Worm (Caenorhabditis elegans) whole organism, L4 larva: Measurements from ENCODE around the gene bbs-5.

Source experiments
- F37D6.2 ChIP-seq: sonication (generic microtip); optimal IDR thresholded peaks from 2 replicates; lab custom pipeline; 2016; ENCODE audit warnings: mild to moderate bottlenecking, missing genetic modification characterization, missing compliant biosample characterization
- Y105C5A.15 ChIP-seq: fragments of 200-800 bp; sonication (Bioruptor generic); IDR thresholded peaks from 2 replicates; pipeline ENCODE4 v1.3.6; 2022; ENCODE audit warnings: missing genetic modification characterization, missing compliant biosample characterization
- Y48G9A.11 ChIP-seq: fragments of 200-800 bp; sonication (Bioruptor generic); IDR thresholded peaks from 2 replicates; pipeline ENCODE4 v1.3.6; 2022; ENCODE audit warnings: missing genetic modification reagents, missing genetic modification characterization, missing compliant biosample characterization
- ZK546.5 ChIP-seq, 2 experiments: sonication (generic microtip); optimal IDR thresholded peaks; 2 replicates each; lab custom pipeline; 2017; ENCODE audit warnings: missing biosample characterization in 2 of 2, missing genetic modification characterization in 2 of 2
- aha-1 ChIP-seq: fragments of 150-350 bp; peaks from one replicate; lab custom pipeline; 2014; ENCODE audit warnings: missing biosample characterization, missing genetic modification characterization
- ama-1 ChIP-seq: fragments of 150-350 bp; optimal IDR thresholded peaks from 2 replicates; lab custom pipeline; 2014; ENCODE audit warnings: inconsistent platforms, mixed read lengths
- arid-1 ChIP-seq: fragments of 200-800 bp; sonication (Bioruptor generic); conservative IDR thresholded peaks from 2 replicates; pipeline ENCODE4 v1.3.6; 2022; ENCODE audit warnings: missing genetic modification reagents, missing genetic modification characterization, missing compliant biosample characterization
- ceh-20 ChIP-seq: fragments of 200-800 bp; sonication (Bioruptor generic); IDR thresholded peaks from 2 replicates; pipeline ENCODE4 v1.3.6; 2022; ENCODE audit warnings: missing genetic modification reagents, missing genetic modification characterization, missing compliant biosample characterization
- ceh-62 ChIP-seq: sonication (generic microtip); optimal IDR thresholded peaks from 2 replicates; lab custom pipeline; 2017; ENCODE audit warnings: missing biosample characterization, missing genetic modification characterization
- cey-2 ChIP-seq: sonication (generic microtip); optimal IDR thresholded peaks from 3 replicates; lab custom pipeline; 2017; ENCODE audit warnings: missing genetic modification characterization, mild to moderate bottlenecking, missing compliant biosample characterization, antibody characterized with exemption, borderline replicate concordance; ENCODE audit not compliant: insufficient read depth
- daf-8 ChIP-seq: fragments of 200-800 bp; sonication (Bioruptor generic); IDR thresholded peaks from 2 replicates; pipeline ENCODE4 v1.3.6; 2022; ENCODE audit warnings: missing genetic modification characterization, missing compliant biosample characterization
- dpl-1 ChIP-seq: fragments of 150-350 bp; optimal IDR thresholded peaks from 2 replicates; lab custom pipeline; 2014; ENCODE audit warnings: missing biosample characterization, missing genetic modification reagents, missing genetic modification characterization
- dve-1 ChIP-seq: sonication (generic microtip); optimal IDR thresholded peaks from 2 replicates; lab custom pipeline; 2017; ENCODE audit warnings: antibody characterized with exemption, mild to moderate bottlenecking, missing genetic modification characterization, missing compliant biosample characterization; ENCODE audit not compliant: insufficient read depth
- lin-38 ChIP-seq: fragments of 200-800 bp; sonication (Bioruptor generic); IDR thresholded peaks from 2 replicates; pipeline ENCODE4 v1.3.6; 2022; ENCODE audit warnings: missing genetic modification reagents, missing genetic modification characterization, missing compliant biosample characterization
- lir-3 ChIP-seq: sonication (generic microtip); optimal IDR thresholded peaks from 2 replicates; lab custom pipeline; 2016; ENCODE audit warnings: mild to moderate bottlenecking, missing genetic modification characterization, missing compliant biosample characterization
- madf-5 ChIP-seq, 2 experiments: fragments of 200-800 bp; sonication (Bioruptor generic); IDR thresholded peaks; 2 replicates each; pipeline ENCODE4 v1.3.6; 2022; ENCODE audit warnings: missing compliant biosample characterization in 2 of 2, missing genetic modification characterization in 2 of 2
- madf-9 ChIP-seq: fragments of 200-800 bp; sonication (Bioruptor generic); conservative IDR thresholded peaks from 2 replicates; pipeline ENCODE4 v1.3.6; 2022; ENCODE audit warnings: missing genetic modification reagents, missing genetic modification characterization, missing compliant biosample characterization
- mdt-29 ChIP-seq: fragments of 200-800 bp; sonication (Bioruptor generic); IDR thresholded peaks from 2 replicates; pipeline ENCODE4 v1.3.6; 2022; ENCODE audit warnings: missing genetic modification reagents, missing genetic modification characterization, missing compliant biosample characterization
- mxl-2 ChIP-seq: fragments of 200-800 bp; sonication (Bioruptor generic); conservative IDR thresholded peaks from 2 replicates; pipeline ENCODE4 v1.3.6; 2022; ENCODE audit warnings: missing genetic modification reagents, missing genetic modification characterization, missing compliant biosample characterization
- mxl-3 ChIP-seq: fragments of 200-800 bp; sonication (Bioruptor generic); optimal IDR thresholded peaks from 2 replicates; lab custom pipeline; 2018; ENCODE audit warnings: mild to moderate bottlenecking, missing genetic modification characterization, missing compliant biosample characterization
- nhr-10 ChIP-seq: fragments of 150-350 bp; optimal IDR thresholded peaks from 2 replicates; lab custom pipeline; 2014; ENCODE audit warnings: missing biosample characterization, missing genetic modification characterization
- nhr-102 ChIP-seq: sonication (generic microtip); optimal IDR thresholded peaks from 2 replicates; lab custom pipeline; 2016; ENCODE audit warnings: mild to moderate bottlenecking, missing genetic modification characterization, moderate library complexity, missing compliant biosample characterization
- nhr-237 ChIP-seq: sonication (generic microtip); optimal IDR thresholded peaks from 2 replicates; lab custom pipeline; 2017; ENCODE audit warnings: missing biosample characterization, missing genetic modification characterization
- nhr-28 ChIP-seq: fragments of 150-350 bp; optimal IDR thresholded peaks from 2 replicates; lab custom pipeline; 2014; ENCODE audit warnings: missing biosample characterization, missing genetic modification characterization
- nhr-77 ChIP-seq: fragments of 150-350 bp; optimal IDR thresholded peaks from 2 replicates; lab custom pipeline; 2014; ENCODE audit warnings: missing biosample characterization, missing genetic modification characterization
- pha-4 ChIP-seq, 2 experiments: fragments of 150-350 bp in 1 of 2; fragments of 200-800 bp in 1 of 2; sonication (Bioruptor generic) in 1 of 2; IDR thresholded peaks in 1 of 2; optimal IDR thresholded peaks in 1 of 2; 2 replicates each; pipeline versions ENCODE4 v1.3.6 to Lab custom; 2014 to 2022; ENCODE audit warnings: missing genetic modification characterization in 2 of 2, missing genetic modification reagents in 2 of 2, missing biosample characterization in 1 of 2, missing compliant biosample characterization in 1 of 2
- php-3 ChIP-seq: fragments of 200-800 bp; sonication (Bioruptor generic); IDR thresholded peaks from 2 replicates; pipeline ENCODE4 v1.3.6; 2022; ENCODE audit warnings: missing genetic modification reagents, missing genetic modification characterization, missing compliant biosample characterization
- saeg-2 ChIP-seq: fragments of 200-800 bp; sonication (Bioruptor generic); IDR thresholded peaks from 2 replicates; pipeline ENCODE4 v1.3.6; 2022; ENCODE audit warnings: missing genetic modification reagents, missing genetic modification characterization, missing compliant biosample characterization
- sdz-12 ChIP-seq: fragments of 200-800 bp; sonication (Bioruptor generic); optimal IDR thresholded peaks from 2 replicates; lab custom pipeline; 2018; ENCODE audit warnings: mild to moderate bottlenecking, missing genetic modification characterization, missing compliant biosample characterization
- spr-1 ChIP-seq: sonication (generic microtip); optimal IDR thresholded peaks from 2 replicates; lab custom pipeline; 2016; ENCODE audit warnings: mild to moderate bottlenecking, missing genetic modification characterization, missing compliant biosample characterization
- unc-39 ChIP-seq: sonication (generic microtip); optimal IDR thresholded peaks from 2 replicates; lab custom pipeline; 2017; ENCODE audit warnings: missing biosample characterization, missing genetic modification characterization
- unc-62 ChIP-seq, 3 experiments: fragments of 150-350 bp in 1 of 3; sonication (generic microtip); optimal IDR thresholded peaks in 2 of 3; peaks in 1 of 3; 1 replicate in 1 of 3; 2 replicates in 2 of 3; lab custom pipeline; 2014 to 2017; ENCODE audit warnings: missing biosample characterization in 3 of 3, missing genetic modification characterization in 3 of 3, missing genetic modification reagents in 3 of 3, missing genotype in 1 of 3
- zag-1 ChIP-seq: fragments of 150-350 bp; optimal IDR thresholded peaks from 2 replicates; lab custom pipeline; 2014; ENCODE audit warnings: missing biosample characterization, missing genetic modification characterization
- zfp-2 ChIP-seq: sonication (generic microtip); optimal IDR thresholded peaks from 2 replicates; lab custom pipeline; 2016; ENCODE audit warnings: mild to moderate bottlenecking, missing genetic modification characterization, missing compliant biosample characterization
- ztf-11 ChIP-seq: fragments of 150-350 bp; optimal IDR thresholded peaks from 2 replicates; lab custom pipeline; 2014; ENCODE audit warnings: missing biosample characterization, missing genetic modification characterization

Gene bbs-5

ce11 chrIII:10305295-10305694, 43.7 kb upstream of the bbs-5 start (continued):
- no peak for TF ChIP-seq dpl-1
- TF ChIP-seq daf-8 (GFP tag; lab: Robert Waterston, UW), result no peak
- TF ChIP-seq saeg-2 (GFP tag; lab: Robert Waterston, UW), result no peak
- TF ChIP-seq nhr-10 (tag; lab: Kevin White, UChicago), result no peak
- TF ChIP-seq zfp-2 (tag; lab: Kevin White, UChicago), result no peak
- no peak for TF ChIP-seq mdt-29
- TF ChIP-seq mxl-3 (GFP tag; lab: Kevin White, UChicago), result no peak
- no peak for TF ChIP-seq pha-4 (GFP tag; IDR thresholded peaks at IDR 0.05; lab: Robert Waterston, UW)
- TF ChIP-seq pha-4 (tag; optimal IDR thresholded peaks at IDR 0.05; lab: Kevin White, UChicago), result no peak
- TF ChIP-seq dve-1, result no peak
- TF ChIP-seq php-3 (GFP tag; lab: Robert Waterston, UW), result 0 out of 2 replicates have a peak, but pooled peaks have one; percentile 39
- TF ChIP-seq sdz-12 (GFP tag; lab: Kevin White, UChicago), result no peak
- TF ChIP-seq nhr-237 (tag; lab: Kevin White, UChicago), result no peak
- TF ChIP-seq ztf-11 (tag; lab: Kevin White, UChicago), result no peak

ce11 chrIII:10300078-10300477, 38.5 kb upstream of the bbs-5 start, which contains the start of gene vglu-3:
TSS of gene vglu-3 (plus strand) at chrIII:10300378.
- TF ChIP-seq ama-1 (no peak), unc-62 (GFP tag; optimal IDR thresholded peaks at IDR 0.05 in 1 of 2; lab: Kevin White, UChicago) (peak in 1 of 2 experiments; percentile 72), unc-62 (tag; optimal IDR thresholded peaks at IDR 0.05; lab: Kevin White, UChicago) (no peak)

- TF ChIP-seq arid-1 (GFP tag; lab: Robert Waterston, UW) (no peak), Y48G9A.11 (GFP tag; lab: Robert Waterston, UW) (no peak), F37D6.2 (tag; lab: Kevin White, UChicago) (no peak), ama-1 (no peak), ZK546.5 (tag; optimal IDR thresholded peaks at IDR 0.05; lab: Kevin White, UChicago) (no peak), spr-1 (no peak), madf-9 (GFP tag; lab: Robert Waterston, UW) (no peak), nhr-237 (tag; lab: Kevin White, UChicago) (no peak), Y105C5A.15 (no peak), unc-39 (tag; lab: Kevin White, UChicago) (no peak), php-3 (GFP tag; lab: Robert Waterston, UW) (peak; percentile 23; the same call in 1 of the 2 replicates), nhr-28 (tag; lab: Kevin White, UChicago) (no peak), zfp-2 (tag; lab: Kevin White, UChicago) (no peak), aha-1 (no peak), cey-2 (tag; lab: Kevin White, UChicago) (no peak), mxl-2 (GFP tag; lab: Robert Waterston, UW) (no peak), lir-3 (no peak), ceh-20 (GFP tag; lab: Robert Waterston, UW) (0 out of 2 replicates have a peak, but pooled peaks have one; percentile 12), lin-38 (GFP tag; lab: Robert Waterston, UW) (no peak), unc-62 (GFP tag; optimal IDR thresholded peaks at IDR 0.05 in 1 of 2; lab: Kevin White, UChicago) (peak in 1 of 2 experiments; percentile 72), unc-62 (tag; optimal IDR thresholded peaks at IDR 0.05; lab: Kevin White, UChicago) (no peak), ceh-62 (tag; lab: Kevin White, UChicago) (no peak), madf-5 (GFP tag; IDR thresholded peaks at IDR 0.05; lab: Robert Waterston, UW) (no peak), nhr-102 (tag; lab: Kevin White, UChicago) (no peak), zag-1 (tag; lab: Kevin White, UChicago) (no peak)
Measured at ce11 chrIII:10296904-10297303, 35.3 kb upstream of the bbs-5 start.

- TF ChIP-seq lin-38 (GFP tag; lab: Robert Waterston, UW) (no peak), dpl-1 (no peak), sdz-12 (GFP tag; lab: Kevin White, UChicago) (no peak), madf-9 (GFP tag; lab: Robert Waterston, UW) (no peak), nhr-77 (tag; lab: Kevin White, UChicago) (no peak)
- TF ChIP-seq, all 104 proteins: peak for 0
Measured at ce11 chrIII:10294837-10295236, 33.3 kb upstream of the bbs-5 start, which contains the start of gene vglu-2. TSS of gene vglu-2 (plus strand) at chrIII:10295137.
